Fruit fly (Drosophila melanogaster): ENCODE data around the gene Aduk.

Aduk gene

DNA sequence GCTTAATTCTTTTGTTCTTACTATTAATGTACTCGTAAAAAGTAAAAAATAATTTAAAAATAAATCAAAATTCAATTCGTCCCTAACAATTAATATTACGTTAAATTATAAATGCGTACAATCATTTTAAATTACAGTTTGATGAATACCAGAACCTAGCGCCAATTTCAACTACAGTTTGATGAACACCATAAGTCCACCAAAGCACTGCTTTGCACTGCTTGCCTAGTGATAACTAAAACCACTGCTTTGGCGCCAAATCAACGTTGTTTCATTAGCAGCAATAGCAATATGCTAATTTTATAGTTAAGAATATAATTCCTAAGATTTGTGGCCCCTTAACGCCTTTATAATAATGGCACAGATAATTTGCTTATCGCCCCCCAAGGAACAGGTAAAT is 5.7 kb downstream of the Aduk start (continued):
- TF ChIP-seq nom (GFP tag; optimal IDR thresholded peaks at IDR 0.05) (no peak), CG3065 (GFP tag; optimal IDR thresholded peaks at IDR 0.05) (no peak), fd64A (GFP tag; optimal IDR thresholded peaks at IDR 0.05) (no peak), gem (tag; optimal IDR thresholded peaks at IDR 0.05) (no peak), chinmo (GFP tag; IDR thresholded peaks at IDR 0.05; ENCODE audit: partially characterized antibody) (0 out of 4 replicates have a peak, but pooled peaks have one; percentile 49), D19A (tag; optimal IDR thresholded peaks at IDR 0.05) (no peak), CG17829 (tag; optimal IDR thresholded peaks at IDR 0.05) (peak; percentile 11), ems (GFP tag; optimal IDR thresholded peaks at IDR 0.05) (no peak), sob (GFP tag; IDR thresholded peaks at IDR 0.05) (no peak), CG6765 (GFP tag; optimal IDR thresholded peaks at IDR 0.05) (no peak), CG32772 (GFP tag; IDR thresholded peaks at IDR 0.05) (no peak), Pdp1 (GFP tag; optimal IDR thresholded peaks at IDR 0.05) (no peak), ci (GFP tag; IDR thresholded peaks at IDR 0.05) (no peak), tll (GFP tag; optimal IDR thresholded peaks at IDR 0.05) (no peak), CG4360 (GFP tag; IDR thresholded peaks at IDR 0.05) (no peak), pzg (GFP tag; optimal IDR thresholded peaks at IDR 0.05) (peak; percentile 30), CG1024 (GFP tag; IDR thresholded peaks at IDR 0.05) (no peak), Dref (GFP tag; IDR thresholded peaks at IDR 0.05) (peak; percentile 36; the same call in 1 of the 2 replicates), CG6175 (GFP tag; IDR thresholded peaks at IDR 0.05) (no peak), Nf-YC (tag; optimal IDR thresholded peaks at IDR 0.05) (peak; percentile 24), CG3726 (GFP tag; IDR thresholded peaks at IDR 0.05) (no peak), danr (GFP tag; IDR thresholded peaks at IDR 0.05) (no peak), CG16815 (GFP tag; optimal IDR thresholded peaks at IDR 0.05) (no peak), pb (GFP tag; optimal IDR thresholded peaks at IDR 0.05) (no peak), BtbVII (GFP tag; optimal IDR thresholded peaks at IDR 0.05) (no peak), btn (GFP tag; optimal IDR thresholded peaks at IDR 0.05) (no peak), CG11695 (GFP tag; IDR thresholded peaks at IDR 0.05) (no peak), CG12155 (GFP tag; optimal IDR thresholded peaks at IDR 0.05) (no peak), Dp (GFP tag; optimal IDR thresholded peaks at IDR 0.05) (peak; percentile 87), CG4617 (GFP tag; optimal IDR thresholded peaks at IDR 0.05; ENCODE audit: borderline replicate concordance) (no peak), CG1602 (GFP tag; optimal IDR thresholded peaks at IDR 0.05) (no peak), ab (GFP tag; optimal IDR thresholded peaks at IDR 0.05) (no peak), Abd-B (GFP tag; optimal IDR thresholded peaks at IDR 0.05) (no peak), D (optimal IDR thresholded peaks at IDR 0.05) (no peak), D (GFP tag; optimal IDR thresholded peaks at IDR 0.05) (no peak), vnd (GFP tag; IDR thresholded peaks at IDR 0.05; ENCODE audit: partially characterized antibody) (no peak), ERR (GFP tag; optimal IDR thresholded peaks at IDR 0.05) (no peak), ewg (GFP tag; optimal IDR thresholded peaks at IDR 0.05) (no peak), gce (GFP tag; IDR thresholded peaks at IDR 0.05) (no peak), cas (GFP tag; IDR thresholded peaks at IDR 0.05) (no peak), CG7372 (GFP tag; IDR thresholded peaks at IDR 0.05) (no peak), trem (tag; optimal IDR thresholded peaks at IDR 0.05) (no peak), CG1647 (GFP tag; optimal IDR thresholded peaks at IDR 0.05) (no peak), CG7745 (tag; optimal IDR thresholded peaks at IDR 0.05) (no peak), kay (GFP tag; optimal IDR thresholded peaks at IDR 0.05) (no peak), CG8089 (GFP tag; optimal IDR thresholded peaks at IDR 0.05) (no peak), CG9876 (GFP tag; optimal IDR thresholded peaks at IDR 0.05) (peak; percentile 4), insv (GFP tag; optimal IDR thresholded peaks at IDR 0.05) (no peak), Adf1 (GFP tag; IDR thresholded peaks at IDR 0.05) (no peak), CG12071 (GFP tag; optimal IDR thresholded peaks at IDR 0.05) (no peak), wor (GFP tag; IDR thresholded peaks at IDR 0.05) (no peak), ind (GFP tag; optimal IDR thresholded peaks at IDR 0.05) (no peak), NC2α (GFP tag; optimal IDR thresholded peaks at IDR 0.05) (no peak)

Data from whole organism, embryonic.